Worm (Caenorhabditis elegans) whole organism, young adult: ENCODE results near the gene F44A2.3.

Experiments
- B0035.1 ChIP-seq: sonication (generic microtip); optimal IDR thresholded peaks from 2 replicates; lab custom pipeline; 2016; ENCODE audit warnings: missing genetic modification characterization, mild to moderate bottlenecking, missing compliant biosample characterization, missing genotype, missing genetic modification reagents
- B0336.3 ChIP-seq: fragments of 200-800 bp; sonication (Bioruptor generic); IDR thresholded peaks from 2 replicates; pipeline ENCODE4 v1.3.6; 2022; ENCODE audit warnings: missing genetic modification characterization, missing compliant biosample characterization
- C06A6.2 ChIP-seq: fragments of 200-800 bp; sonication (Bioruptor generic); conservative IDR thresholded peaks from 2 replicates; pipeline ENCODE4 v1.3.6; 2022; ENCODE audit warnings: missing genetic modification characterization, missing compliant biosample characterization
- F37B4.10 ChIP-seq: fragments of 200-800 bp; sonication (Bioruptor generic); IDR thresholded peaks from 2 replicates; pipeline ENCODE4 v1.3.6; 2022; ENCODE audit warnings: missing genetic modification characterization, missing compliant biosample characterization
- F52B5.7 ChIP-seq: sonication (generic microtip); optimal IDR thresholded peaks from 2 replicates; lab custom pipeline; 2016; ENCODE audit warnings: mild to moderate bottlenecking, missing genetic modification characterization, missing compliant biosample characterization
- Y53F4B.3 ChIP-seq: fragments of 200-800 bp; sonication (Bioruptor generic); IDR thresholded peaks from 2 replicates; pipeline ENCODE4 v1.3.6; 2022; ENCODE audit warnings: missing genetic modification reagents, missing genetic modification characterization, missing compliant biosample characterization
- Y53G8AR.9 ChIP-seq: fragments of 200-800 bp; sonication (Bioruptor generic); conservative IDR thresholded peaks from 2 replicates; pipeline ENCODE4 v1.3.6; 2022; ENCODE audit warnings: missing genetic modification reagents, missing genetic modification characterization, missing compliant biosample characterization
- Y79H2A.3 ChIP-seq: fragments of 200-800 bp; sonication (Bioruptor generic); conservative IDR thresholded peaks from 2 replicates; pipeline ENCODE4 v1.3.6; 2022; ENCODE audit warnings: missing genetic modification reagents, missing genetic modification characterization, missing compliant biosample characterization
- ZK185.1 ChIP-seq: sonication (generic microtip); optimal IDR thresholded peaks from 2 replicates; lab custom pipeline; 2016; ENCODE audit warnings: mild to moderate bottlenecking, missing genetic modification characterization, missing compliant biosample characterization; ENCODE audit not compliant: poor library complexity, severe bottlenecking
- ama-1 ChIP-seq, 3 experiments: fragments of 150-350 bp in 1 of 3; sonication (generic microtip) in 2 of 3; optimal IDR thresholded peaks; 2 replicates each; lab custom pipeline; 2014 to 2018; ENCODE audit warnings: missing biosample characterization in 2 of 3, missing genetic modification characterization in 2 of 3, missing genetic modification reagents in 2 of 3
- atf-7 ChIP-seq: sonication (generic microtip); optimal IDR thresholded peaks from 2 replicates; lab custom pipeline; 2017; ENCODE audit warnings: mild to moderate bottlenecking, missing genetic modification characterization, missing compliant biosample characterization
- attf-3 ChIP-seq: fragments of 200-800 bp; sonication (Bioruptor generic); conservative IDR thresholded peaks from 2 replicates; pipeline ENCODE4 v1.3.6; 2022; ENCODE audit warnings: missing genetic modification reagents, missing genetic modification characterization, missing compliant biosample characterization
- attf-5 ChIP-seq: fragments of 200-800 bp; sonication (Bioruptor generic); optimal IDR thresholded peaks from 2 replicates; lab custom pipeline; 2018; ENCODE audit warnings: mild to moderate bottlenecking, missing genetic modification characterization, missing compliant biosample characterization
- cebp-1 ChIP-seq, 2 experiments: fragments of 200-800 bp in 1 of 2; sonication (Bioruptor generic) in 1 of 2; sonication (generic microtip) in 1 of 2; IDR thresholded peaks in 1 of 2; optimal IDR thresholded peaks in 1 of 2; 2 replicates each; pipeline versions ENCODE4 v1.3.6 to Lab custom; 2017 to 2022; ENCODE audit warnings: missing compliant biosample characterization in 2 of 2, missing genetic modification characterization in 2 of 2, mild to moderate bottlenecking in 1 of 2, missing genetic modification reagents in 1 of 2, moderate library complexity in 1 of 2
- cebp-2 ChIP-seq: fragments of 200-800 bp; sonication (Bioruptor generic); IDR thresholded peaks from 2 replicates; pipeline ENCODE4 v1.3.6; 2022; ENCODE audit warnings: missing genetic modification characterization, missing compliant biosample characterization
- ceh-27 ChIP-seq: fragments of 200-800 bp; sonication (Bioruptor generic); optimal IDR thresholded peaks from 2 replicates; lab custom pipeline; 2018; ENCODE audit warnings: mild to moderate bottlenecking, missing genetic modification characterization, moderate library complexity, missing compliant biosample characterization
- ceh-58 ChIP-seq: fragments of 200-800 bp; sonication (Bioruptor generic); IDR thresholded peaks from 2 replicates; pipeline ENCODE4 v1.3.6; 2022; ENCODE audit warnings: missing genetic modification characterization, missing compliant biosample characterization
- chd-7 ChIP-seq: sonication (generic microtip); optimal IDR thresholded peaks from 2 replicates; lab custom pipeline; 2016; ENCODE audit warnings: mild to moderate bottlenecking, missing genetic modification characterization, moderate library complexity, missing compliant biosample characterization
- hmg-1.2 ChIP-seq: fragments of 200-800 bp; sonication (Bioruptor generic); IDR thresholded peaks from 2 replicates; pipeline ENCODE4 v1.3.6; 2022; ENCODE audit warnings: missing genetic modification reagents, missing genetic modification characterization, missing compliant biosample characterization
- hrde-1 ChIP-seq: sonication (generic microtip); optimal IDR thresholded peaks from 2 replicates; lab custom pipeline; 2016; ENCODE audit warnings: missing genetic modification characterization, mild to moderate bottlenecking, missing compliant biosample characterization, moderate library complexity, missing genotype, missing genetic modification reagents, borderline replicate concordance
- let-526 ChIP-seq: fragments of 200-800 bp; sonication (Bioruptor generic); IDR thresholded peaks from 2 replicates; pipeline ENCODE4 v1.3.6; 2022; ENCODE audit warnings: missing genetic modification reagents, missing genetic modification characterization, missing compliant biosample characterization
- lin-26 ChIP-seq: fragments of 200-800 bp; sonication (Bioruptor generic); IDR thresholded peaks from 2 replicates; pipeline ENCODE4 v1.3.6; 2022; ENCODE audit warnings: missing genetic modification reagents, missing genetic modification characterization, missing compliant biosample characterization
- lin-40 ChIP-seq: sonication (generic microtip); optimal IDR thresholded peaks from 2 replicates; lab custom pipeline; 2016; ENCODE audit warnings: missing genetic modification characterization, mild to moderate bottlenecking, missing compliant biosample characterization, missing genotype, missing genetic modification reagents
- lir-1 ChIP-seq: fragments of 200-800 bp; sonication (Bioruptor generic); conservative IDR thresholded peaks from 2 replicates; pipeline ENCODE4 v1.3.6; 2022; ENCODE audit warnings: missing genetic modification reagents, missing genetic modification characterization, missing compliant biosample characterization
- madf-10 ChIP-seq: sonication (generic microtip); optimal IDR thresholded peaks from 2 replicates; lab custom pipeline; 2016; ENCODE audit warnings: mild to moderate bottlenecking, missing genetic modification characterization, missing compliant biosample characterization
- madf-3 ChIP-seq: fragments of 200-800 bp; sonication (Bioruptor generic); IDR thresholded peaks from 2 replicates; pipeline ENCODE4 v1.3.6; 2022; ENCODE audit warnings: missing genetic modification reagents, missing genetic modification characterization, missing compliant biosample characterization
- nhr-120 ChIP-seq: fragments of 200-800 bp; sonication (Bioruptor generic); IDR thresholded peaks from 2 replicates; pipeline ENCODE4 v1.3.6; 2022; ENCODE audit warnings: missing genetic modification characterization, missing compliant biosample characterization
- rcor-1 ChIP-seq: fragments of 200-800 bp; sonication (Bioruptor generic); IDR thresholded peaks from 2 replicates; pipeline ENCODE4 v1.3.6; 2022; ENCODE audit warnings: missing genetic modification reagents, missing genetic modification characterization, missing compliant biosample characterization
- repo-1 ChIP-seq: sonication (generic microtip); optimal IDR thresholded peaks from 2 replicates; lab custom pipeline; 2017; ENCODE audit warnings: mild to moderate bottlenecking, missing genetic modification characterization, missing compliant biosample characterization
- rpc-1 ChIP-seq, 2 experiments: fragments of 150-350 bp in 1 of 2; sonication (generic microtip) in 1 of 2; optimal IDR thresholded peaks; 2 replicates each; lab custom pipeline; 2014 to 2018; ENCODE audit warnings: missing biosample characterization in 1 of 2, missing genetic modification characterization in 1 of 2, missing genetic modification reagents in 1 of 2, missing genotype in 1 of 2
- sptf-2 ChIP-seq: fragments of 200-800 bp; sonication (Bioruptor generic); optimal IDR thresholded peaks from 2 replicates; lab custom pipeline; 2018; ENCODE audit warnings: mild to moderate bottlenecking, missing genetic modification characterization, missing compliant biosample characterization
- tbp1 ChIP-seq: fragments of 200-800 bp; sonication (Bioruptor generic); optimal IDR thresholded peaks from 2 replicates; lab custom pipeline; 2018; ENCODE audit warnings: mild to moderate bottlenecking, missing genetic modification characterization, missing compliant biosample characterization
- tlf-1 ChIP-seq: fragments of 200-800 bp; sonication (Bioruptor generic); optimal IDR thresholded peaks from 2 replicates; lab custom pipeline; 2018; ENCODE audit warnings: mild to moderate bottlenecking, missing genetic modification characterization, missing compliant biosample characterization
- unc-62 ChIP-seq: fragments of 150-350 bp; optimal IDR thresholded peaks from 2 replicates; lab custom pipeline; 2014; ENCODE audit warnings: missing biosample characterization, missing genetic modification reagents, missing genetic modification characterization
- zfh-2 ChIP-seq: fragments of 200-800 bp; sonication (Bioruptor generic); conservative IDR thresholded peaks from 2 replicates; pipeline ENCODE4 v1.3.6; 2022; ENCODE audit warnings: missing genetic modification reagents, missing genetic modification characterization, missing compliant biosample characterization
- zim-3 ChIP-seq: sonication (generic microtip); optimal IDR thresholded peaks from 2 replicates; lab custom pipeline; 2017; ENCODE audit warnings: mild to moderate bottlenecking, missing genetic modification characterization, moderate library complexity, missing compliant biosample characterization
- ztf-26 ChIP-seq: sonication (generic microtip); optimal IDR thresholded peaks from 2 replicates; lab custom pipeline; 2017; ENCODE audit warnings: missing genetic modification characterization, missing compliant biosample characterization
- ztf-28 ChIP-seq: fragments of 200-800 bp; sonication (Bioruptor generic); IDR thresholded peaks from 2 replicates; pipeline ENCODE4 v1.3.6; 2022; ENCODE audit warnings: missing genetic modification reagents, missing genetic modification characterization, missing compliant biosample characterization

F44A2.3 gene

DNA sequence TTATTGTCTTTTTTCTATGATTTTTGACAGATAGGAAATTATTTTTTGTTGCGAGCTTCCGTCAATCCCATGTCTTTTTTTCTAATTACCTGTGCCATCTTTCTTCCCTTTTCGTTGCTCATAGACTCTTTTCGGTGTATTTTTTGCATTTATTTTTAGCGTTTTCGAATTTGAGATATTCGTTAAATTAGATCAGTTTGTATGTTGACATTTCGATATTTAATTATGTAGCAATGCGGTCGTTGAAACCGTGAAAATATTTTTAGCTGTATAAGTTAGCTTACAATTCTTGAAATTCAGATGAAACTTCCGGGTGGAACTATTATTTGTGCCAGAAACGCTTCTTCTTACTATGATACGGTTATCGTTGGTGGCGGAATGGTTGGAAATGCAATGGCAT lies 31.2 kb downstream of the F44A2.3 start, which contains the start of gene coq-6:
Gene coq-6, plus strand, starts transcription at position 301 of the 400 bp plus-strand sequence.
- TF ChIP-seq cebp-1 (GFP tag; IDR thresholded peaks at IDR 0.05; lab: Robert Waterston, UW) (no peak), cebp-1 (tag; optimal IDR thresholded peaks at IDR 0.05; lab: Kevin White, UChicago) (peak; percentile 1), rpc-1 (optimal IDR thresholded peaks at IDR 0.05; lab: Kevin White, UChicago) (no peak), rpc-1 (tag; optimal IDR thresholded peaks at IDR 0.05; lab: Kevin White, UChicago) (no peak)

DNA sequence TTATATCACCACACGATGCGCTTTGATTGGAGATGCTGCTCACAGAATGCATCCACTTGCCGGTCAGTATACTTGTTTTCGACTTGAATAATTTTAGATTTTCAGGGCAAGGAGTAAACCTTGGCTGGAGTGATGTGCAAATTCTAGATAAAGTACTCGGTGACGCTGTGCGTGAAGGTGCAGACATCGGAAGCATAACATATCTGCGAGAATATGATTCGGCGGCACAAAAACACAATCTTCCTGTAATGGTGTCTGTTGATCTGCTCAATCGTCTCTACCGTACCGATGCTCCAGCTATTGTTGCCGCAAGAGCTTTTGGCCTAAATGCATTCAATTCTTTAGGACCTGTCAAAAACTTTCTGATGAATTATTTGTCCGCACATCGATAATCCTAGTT lies 33.2 kb downstream of the F44A2.3 start:
- TF ChIP-seq lin-40 (tag; lab: Kevin White, UChicago) (peak; percentile 24), Y53F4B.3 (GFP tag; lab: Robert Waterston, UW) (no peak), Y53G8AR.9 (GFP tag; lab: Robert Waterston, UW) (peak; percentile 58; the same call in 1 of the 2 replicates), lir-1 (peak; percentile 41; the same call in 1 of the 2 replicates), tbp1 (GFP tag; lab: Kevin White, UChicago) (peak; percentile 3), cebp-1 (GFP tag; IDR thresholded peaks at IDR 0.05; lab: Robert Waterston, UW) (0 out of 2 replicates have a peak, but pooled peaks have one; percentile 22), cebp-1 (tag; optimal IDR thresholded peaks at IDR 0.05; lab: Kevin White, UChicago) (peak; percentile 58), let-526 (GFP tag; lab: Robert Waterston, UW) (0 out of 2 replicates have a peak, but pooled peaks have one; percentile 49), madf-10 (tag; lab: Kevin White, UChicago) (peak; percentile 58), attf-3 (GFP tag; lab: Robert Waterston, UW) (0 out of 2 replicates have a peak, but pooled peaks have one; percentile 9), F52B5.7 (tag; lab: Kevin White, UChicago) (peak; percentile 15), B0336.3 (0 out of 2 replicates have a peak, but pooled peaks have one; percentile 41), hmg-1.2 (0 out of 2 replicates have a peak, but pooled peaks have one; percentile 15), zfh-2 (GFP tag; lab: Robert Waterston, UW) (no peak), C06A6.2 (peak; percentile 75), nhr-120 (no peak), chd-7 (tag; lab: Kevin White, UChicago) (peak; percentile 49), ceh-27 (GFP tag; lab: Kevin White, UChicago) (no peak), ztf-26 (tag; lab: Kevin White, UChicago) (peak; percentile 41), atf-7 (peak; percentile 9), unc-62 (no peak), ceh-58 (GFP tag; lab: Robert Waterston, UW) (0 out of 2 replicates have a peak, but pooled peaks have one; percentile 1), attf-5 (GFP tag; lab: Kevin White, UChicago) (peak; percentile 17), ama-1 (optimal IDR thresholded peaks at IDR 0.05; lab: Kevin White, UChicago) (peak; percentile 96), ama-1 (GFP tag; optimal IDR thresholded peaks at IDR 0.05; lab: Kevin White, UChicago) (no peak), lin-26 (GFP tag; lab: Robert Waterston, UW) (peak; percentile 58; the same call in 1 of the 2 replicates), cebp-2 (GFP tag; lab: Robert Waterston, UW) (0 out of 2 replicates have a peak, but pooled peaks have one; percentile 40), F37B4.10 (GFP tag; lab: Robert Waterston, UW) (0 out of 2 replicates have a peak, but pooled peaks have one; percentile 80), sptf-2 (GFP tag; lab: Kevin White, UChicago) (no peak), B0035.1 (tag; lab: Kevin White, UChicago) (no peak), ztf-28 (GFP tag; lab: Robert Waterston, UW) (0 out of 2 replicates have a peak, but pooled peaks have one; percentile 61), Y79H2A.3 (GFP tag; lab: Robert Waterston, UW) (peak; percentile 80; the same call in 1 of the 2 replicates), rcor-1 (no peak), zim-3 (tag; lab: Kevin White, UChicago) (peak; percentile 34), hrde-1 (tag; lab: Kevin White, UChicago) (peak; percentile 52), tlf-1 (GFP tag; lab: Kevin White, UChicago) (peak; percentile 57), repo-1 (peak; percentile 83), madf-3 (GFP tag; lab: Robert Waterston, UW) (0 out of 2 replicates have a peak, but pooled peaks have one; percentile 7), ZK185.1 (tag; lab: Kevin White, UChicago) (peak; percentile 75)
- TF ChIP-seq, all 124 proteins: peak for 29
